Worm (Caenorhabditis elegans) whole organism, L2 larva: ENCODE data around the gene dod-6.

ENCODE experiments used
- ama-1 ChIP-seq: fragments of 150-350 bp; optimal IDR thresholded peaks from 2 replicates; lab custom pipeline; 2018; ENCODE audit warnings: inconsistent platforms
- elt-1 ChIP-seq: fragments of 150-350 bp; optimal IDR thresholded peaks from 2 replicates; lab custom pipeline; 2014; ENCODE audit warnings: missing biosample characterization, missing genetic modification characterization
- nhr-11 ChIP-seq: fragments of 150-350 bp; optimal IDR thresholded peaks from 2 replicates; lab custom pipeline; 2014; ENCODE audit warnings: missing biosample characterization, missing genetic modification characterization

- no peak for TF ChIP-seq ama-1
- TF ChIP-seq elt-1: no peak
- TF ChIP-seq nhr-11 (tag; lab: Kevin White, UChicago): no peak
Measured at ce11 chrIII:10194569-10194968, 2.9 kb upstream of the dod-6 start.
